Worm (Caenorhabditis elegans) whole organism, young adult: ENCODE measurements around the gene sri-26.
A peak's percentile ranks its signal among the peaks of the same experiment; 100 is the strongest.

Experiments used
- B0019.2 ChIP-seq: fragments of 200-800 bp; sonication (Bioruptor generic); conservative IDR thresholded peaks from 2 replicates; pipeline ENCODE4 v1.3.6; 2022; ENCODE audit warnings: missing genetic modification reagents, missing genetic modification characterization, missing compliant biosample characterization
- B0336.3 ChIP-seq: fragments of 200-800 bp; sonication (Bioruptor generic); IDR thresholded peaks from 2 replicates; pipeline ENCODE4 v1.3.6; 2022; ENCODE audit warnings: missing genetic modification characterization, missing compliant biosample characterization
- F33H1.4 ChIP-seq: fragments of 200-800 bp; sonication (Bioruptor generic); IDR thresholded peaks from 2 replicates; pipeline ENCODE4 v1.3.6; 2022; ENCODE audit warnings: missing genetic modification reagents, missing genetic modification characterization, missing compliant biosample characterization
- F39B2.1 ChIP-seq: fragments of 200-800 bp; sonication (Bioruptor generic); IDR thresholded peaks from 2 replicates; pipeline ENCODE4 v1.3.6; 2022; ENCODE audit warnings: missing genetic modification reagents, missing genetic modification characterization, missing compliant biosample characterization
- F52B5.7 ChIP-seq: sonication (generic microtip); optimal IDR thresholded peaks from 2 replicates; lab custom pipeline; 2016; ENCODE audit warnings: mild to moderate bottlenecking, missing genetic modification characterization, missing compliant biosample characterization
- F55B11.4 ChIP-seq: sonication (generic microtip); optimal IDR thresholded peaks from 2 replicates; lab custom pipeline; 2016; ENCODE audit warnings: missing compliant biosample characterization, missing genetic modification characterization, borderline replicate concordance; ENCODE audit not compliant: insufficient read depth
- F57C9.4 ChIP-seq: sonication (generic microtip); optimal IDR thresholded peaks from 2 replicates; lab custom pipeline; 2017; ENCODE audit warnings: mild to moderate bottlenecking, missing genetic modification characterization, missing compliant biosample characterization
- Y53G8AR.9 ChIP-seq: fragments of 200-800 bp; sonication (Bioruptor generic); conservative IDR thresholded peaks from 2 replicates; pipeline ENCODE4 v1.3.6; 2022; ENCODE audit warnings: missing genetic modification reagents, missing genetic modification characterization, missing compliant biosample characterization
- Y56A3A.18 ChIP-seq: fragments of 200-800 bp; sonication (Bioruptor generic); IDR thresholded peaks from 2 replicates; pipeline ENCODE4 v1.3.6; 2022; ENCODE audit warnings: missing genetic modification reagents, missing genetic modification characterization, missing compliant biosample characterization
- Y79H2A.3 ChIP-seq: fragments of 200-800 bp; sonication (Bioruptor generic); conservative IDR thresholded peaks from 2 replicates; pipeline ENCODE4 v1.3.6; 2022; ENCODE audit warnings: missing genetic modification reagents, missing genetic modification characterization, missing compliant biosample characterization
- ama-1 ChIP-seq, 3 experiments: fragments of 150-350 bp in 1 of 3; sonication (generic microtip) in 2 of 3; optimal IDR thresholded peaks; 2 replicates each; lab custom pipeline; 2014 to 2018; ENCODE audit warnings: missing biosample characterization in 2 of 3, missing genetic modification characterization in 2 of 3, missing genetic modification reagents in 2 of 3
- aptf-2 ChIP-seq: fragments of 200-800 bp; sonication (Bioruptor generic); conservative IDR thresholded peaks from 2 replicates; pipeline ENCODE4 v1.3.6; 2022; ENCODE audit warnings: missing genetic modification reagents, missing genetic modification characterization, missing compliant biosample characterization
- athp-1 ChIP-seq: sonication (generic microtip); optimal IDR thresholded peaks from 2 replicates; lab custom pipeline; 2017; ENCODE audit warnings: mild to moderate bottlenecking, missing genetic modification characterization, missing compliant biosample characterization
- attf-5 ChIP-seq: fragments of 200-800 bp; sonication (Bioruptor generic); optimal IDR thresholded peaks from 2 replicates; lab custom pipeline; 2018; ENCODE audit warnings: mild to moderate bottlenecking, missing genetic modification characterization, missing compliant biosample characterization
- attf-6 ChIP-seq: fragments of 200-800 bp; sonication (Bioruptor generic); IDR thresholded peaks from 2 replicates; pipeline ENCODE4 v1.3.6; 2022; ENCODE audit warnings: missing genetic modification reagents, missing genetic modification characterization, missing compliant biosample characterization
- bed-1 ChIP-seq: fragments of 200-800 bp; sonication (Bioruptor generic); IDR thresholded peaks from 2 replicates; pipeline ENCODE4 v1.3.6; 2022; ENCODE audit warnings: missing genetic modification reagents, missing genetic modification characterization, missing compliant biosample characterization
- bed-2 ChIP-seq: fragments of 200-800 bp; sonication (Bioruptor generic); IDR thresholded peaks from 2 replicates; pipeline ENCODE4 v1.3.6; 2022; ENCODE audit warnings: missing genetic modification reagents, missing genetic modification characterization, missing compliant biosample characterization
- cebp-2 ChIP-seq: fragments of 200-800 bp; sonication (Bioruptor generic); IDR thresholded peaks from 2 replicates; pipeline ENCODE4 v1.3.6; 2022; ENCODE audit warnings: missing genetic modification characterization, missing compliant biosample characterization
- ceh-100 ChIP-seq: fragments of 200-800 bp; sonication (Bioruptor generic); IDR thresholded peaks from 2 replicates; pipeline ENCODE4 v1.3.6; 2022; ENCODE audit warnings: missing genetic modification reagents, missing genetic modification characterization, missing compliant biosample characterization
- ceh-27 ChIP-seq: fragments of 200-800 bp; sonication (Bioruptor generic); optimal IDR thresholded peaks from 2 replicates; lab custom pipeline; 2018; ENCODE audit warnings: mild to moderate bottlenecking, missing genetic modification characterization, moderate library complexity, missing compliant biosample characterization
- ceh-40 ChIP-seq: fragments of 200-800 bp; sonication (Bioruptor generic); IDR thresholded peaks from 2 replicates; pipeline ENCODE4 v1.3.6; 2022; ENCODE audit warnings: missing genetic modification characterization, missing compliant biosample characterization
- dpff-1 ChIP-seq: sonication (generic microtip); optimal IDR thresholded peaks from 2 replicates; lab custom pipeline; 2017; ENCODE audit warnings: mild to moderate bottlenecking, missing genetic modification characterization, missing compliant biosample characterization
- dpl-1 ChIP-seq: fragments of 150-350 bp; optimal IDR thresholded peaks from 2 replicates; lab custom pipeline; 2014; ENCODE audit warnings: missing biosample characterization, missing genetic modification reagents, missing genetic modification characterization
- hlh-12 ChIP-seq: sonication (generic microtip); optimal IDR thresholded peaks from 2 replicates; lab custom pipeline; 2016; ENCODE audit warnings: missing genetic modification characterization, missing compliant biosample characterization
- hsf-1 ChIP-seq: fragments of 200-800 bp; sonication (Bioruptor generic); IDR thresholded peaks from 2 replicates; pipeline ENCODE4 v1.3.6; 2022; ENCODE audit warnings: missing genetic modification reagents, missing genetic modification characterization, missing compliant biosample characterization
- lin-26 ChIP-seq: fragments of 200-800 bp; sonication (Bioruptor generic); IDR thresholded peaks from 2 replicates; pipeline ENCODE4 v1.3.6; 2022; ENCODE audit warnings: missing genetic modification reagents, missing genetic modification characterization, missing compliant biosample characterization
- lin-54 ChIP-seq: fragments of 200-800 bp; sonication (Bioruptor generic); optimal IDR thresholded peaks from 2 replicates; lab custom pipeline; 2018; ENCODE audit warnings: mild to moderate bottlenecking, missing genetic modification characterization, missing compliant biosample characterization
- lir-1 ChIP-seq: fragments of 200-800 bp; sonication (Bioruptor generic); conservative IDR thresholded peaks from 2 replicates; pipeline ENCODE4 v1.3.6; 2022; ENCODE audit warnings: missing genetic modification reagents, missing genetic modification characterization, missing compliant biosample characterization
- lsy-27 ChIP-seq: sonication (generic microtip); optimal IDR thresholded peaks from 2 replicates; lab custom pipeline; 2017; ENCODE audit warnings: missing genetic modification characterization, mild to moderate bottlenecking, missing compliant biosample characterization, antibody characterized with exemption, missing genotype, borderline replicate concordance; ENCODE audit not compliant: insufficient read depth
- madf-3 ChIP-seq: fragments of 200-800 bp; sonication (Bioruptor generic); IDR thresholded peaks from 2 replicates; pipeline ENCODE4 v1.3.6; 2022; ENCODE audit warnings: missing genetic modification reagents, missing genetic modification characterization, missing compliant biosample characterization
- mel-28 ChIP-seq: sonication (generic microtip); optimal IDR thresholded peaks from 2 replicates; lab custom pipeline; 2016; ENCODE audit warnings: borderline replicate concordance, mild to moderate bottlenecking, missing genetic modification characterization, missing compliant biosample characterization
- mes-4 ChIP-seq: sonication (generic microtip); optimal IDR thresholded peaks from 2 replicates; lab custom pipeline; 2016; ENCODE audit warnings: missing genotype, missing genetic modification characterization, missing compliant biosample characterization
- nfya-2 ChIP-seq: fragments of 200-800 bp; sonication (Bioruptor generic); IDR thresholded peaks from 2 replicates; pipeline ENCODE4 v1.3.6; 2022; ENCODE audit warnings: missing genetic modification reagents, missing genetic modification characterization, missing compliant biosample characterization
- nhr-80 ChIP-seq: sonication (generic microtip); optimal IDR thresholded peaks from 2 replicates; lab custom pipeline; 2016; ENCODE audit warnings: missing genetic modification characterization, missing compliant biosample characterization
- sdz-38 ChIP-seq: sonication (generic microtip); optimal IDR thresholded peaks from 2 replicates; lab custom pipeline; 2016; ENCODE audit warnings: missing genotype, missing genetic modification characterization, missing compliant biosample characterization
- sea-2 ChIP-seq: fragments of 200-800 bp; sonication (Bioruptor generic); IDR thresholded peaks from 2 replicates; pipeline ENCODE4 v1.3.6; 2022; ENCODE audit warnings: missing genetic modification characterization, missing compliant biosample characterization
- snpc-1.3 ChIP-seq: sonication (generic microtip); optimal IDR thresholded peaks from 2 replicates; lab custom pipeline; 2017; ENCODE audit warnings: missing genetic modification characterization, mild to moderate bottlenecking, missing compliant biosample characterization, antibody characterized with exemption, moderate library complexity, missing genotype, missing genetic modification reagents; ENCODE audit not compliant: insufficient read depth
- snpc-4 ChIP-seq, 5 experiments: fragments of 150-350 bp in 1 of 5; sonication (generic microtip) in 4 of 5; optimal IDR thresholded peaks; 2 replicates each; lab custom pipeline; 2014 to 2018; ENCODE audit warnings: missing genetic modification characterization in 5 of 5, missing biosample characterization in 3 of 5, antibody characterized with exemption in 2 of 5, mild to moderate bottlenecking in 2 of 5, missing compliant biosample characterization in 2 of 5, missing genotype in 2 of 5, moderate library complexity in 2 of 5, missing genetic modification reagents in 1 of 5
- tlf-1 ChIP-seq: fragments of 200-800 bp; sonication (Bioruptor generic); optimal IDR thresholded peaks from 2 replicates; lab custom pipeline; 2018; ENCODE audit warnings: mild to moderate bottlenecking, missing genetic modification characterization, missing compliant biosample characterization
- unc-130 ChIP-seq: sonication (generic microtip); optimal IDR thresholded peaks from 2 replicates; lab custom pipeline; 2016; ENCODE audit warnings: missing genetic modification reagents, missing genetic modification characterization, missing compliant biosample characterization
- unc-62 ChIP-seq: fragments of 150-350 bp; optimal IDR thresholded peaks from 2 replicates; lab custom pipeline; 2014; ENCODE audit warnings: missing biosample characterization, missing genetic modification reagents, missing genetic modification characterization
- ztf-18 ChIP-seq: sonication (generic microtip); optimal IDR thresholded peaks from 2 replicates; lab custom pipeline; 2016; ENCODE audit warnings: missing genotype, mild to moderate bottlenecking, missing genetic modification characterization, missing compliant biosample characterization
- ztf-25 ChIP-seq: fragments of 200-800 bp; sonication (Bioruptor generic); IDR thresholded peaks from 2 replicates; pipeline ENCODE4 v1.3.6; 2022; ENCODE audit warnings: missing genetic modification reagents, missing genetic modification characterization, missing compliant biosample characterization
- ztf-26 ChIP-seq: sonication (generic microtip); optimal IDR thresholded peaks from 2 replicates; lab custom pipeline; 2017; ENCODE audit warnings: missing genetic modification characterization, missing compliant biosample characterization
- ztf-28 ChIP-seq: fragments of 200-800 bp; sonication (Bioruptor generic); IDR thresholded peaks from 2 replicates; pipeline ENCODE4 v1.3.6; 2022; ENCODE audit warnings: missing genetic modification reagents, missing genetic modification characterization, missing compliant biosample characterization
- ztf-3 ChIP-seq: fragments of 200-800 bp; sonication (Bioruptor generic); optimal IDR thresholded peaks from 2 replicates; lab custom pipeline; 2018; ENCODE audit warnings: mild to moderate bottlenecking, missing genetic modification characterization, missing compliant biosample characterization
- ztf-6 ChIP-seq: fragments of 200-800 bp; sonication (Bioruptor generic); IDR thresholded peaks from 2 replicates; pipeline ENCODE4 v1.3.6; 2022; ENCODE audit warnings: missing genetic modification reagents, missing genetic modification characterization, missing compliant biosample characterization

Gene sri-26

ce11 chrV:15186259-15186927 lies 28.9 kb upstream of the sri-26 start, which contains the start of gene Y75B12B.3 (continued):
- TF ChIP-seq nfya-2 (no peak), mel-28 (tag; lab: Kevin White, UChicago) (no peak), mes-4 (tag; lab: Kevin White, UChicago) (no peak), cebp-2 (GFP tag; lab: Robert Waterston, UW) (no peak), ztf-3 (GFP tag; lab: Kevin White, UChicago) (no peak), ztf-18 (tag; lab: Kevin White, UChicago) (peak; percentile 54), madf-3 (GFP tag; lab: Robert Waterston, UW) (0 out of 2 replicates have a peak, but pooled peaks have one; percentile 3), F55B11.4 (no peak), F33H1.4 (GFP tag; lab: Robert Waterston, UW) (no peak), sdz-38 (tag; lab: Kevin White, UChicago) (no peak), ztf-28 (GFP tag; lab: Robert Waterston, UW) (no peak), B0336.3 (peak; percentile 81), snpc-4 (GFP tag; optimal IDR thresholded peaks at IDR 0.05; lab: Kevin White, UChicago) (peak; percentile 48), snpc-4 (tag; optimal IDR thresholded peaks at IDR 0.05; lab: Kevin White, UChicago) (peak in 2 of 4 experiments; percentile 0 to 37), lir-1 (no peak), athp-1 (tag; lab: Kevin White, UChicago) (peak; percentile 46), bed-1 (GFP tag; lab: Robert Waterston, UW) (no peak), aptf-2 (GFP tag; lab: Robert Waterston, UW) (no peak), dpff-1 (no peak), hsf-1 (GFP tag; lab: Robert Waterston, UW) (peak; percentile 83), F39B2.1 (GFP tag; lab: Robert Waterston, UW) (peak; percentile 27; the same call in 1 of the 2 replicates), F57C9.4 (tag; lab: Kevin White, UChicago) (no peak), ztf-25 (0 out of 2 replicates have a peak, but pooled peaks have one; percentile 56), tlf-1 (GFP tag; lab: Kevin White, UChicago) (peak; percentile 51), lin-26 (GFP tag; lab: Robert Waterston, UW) (peak; percentile 77), ama-1 (optimal IDR thresholded peaks at IDR 0.05; lab: Kevin White, UChicago) (peak; percentile 73), ama-1 (GFP tag; optimal IDR thresholded peaks at IDR 0.05; lab: Kevin White, UChicago) (peak in 1 of 2 experiments; percentile 9), lsy-27 (no peak), B0019.2 (no peak), attf-6 (GFP tag; lab: Robert Waterston, UW) (peak; percentile 50; the same call in 1 of the 2 replicates), unc-130 (GFP tag; lab: Kevin White, UChicago) (no peak), F52B5.7 (tag; lab: Kevin White, UChicago) (no peak), ceh-27 (no peak), sea-2 (no peak), lin-54 (GFP tag; lab: Kevin White, UChicago) (peak; percentile 62), nhr-80 (no peak), ceh-40 (GFP tag; lab: Robert Waterston, UW) (no peak), ztf-26 (tag; lab: Kevin White, UChicago) (no peak), snpc-1.3 (peak; percentile 43), bed-2 (GFP tag; lab: Robert Waterston, UW) (no peak), Y53G8AR.9 (GFP tag; lab: Robert Waterston, UW) (peak; percentile 67; the same call in 1 of the 2 replicates), unc-62 (GFP tag; lab: Kevin White, UChicago) (no peak), Y79H2A.3 (0 out of 2 replicates have a peak, but pooled peaks have one; percentile 32), Y56A3A.18 (GFP tag; lab: Robert Waterston, UW) (peak; percentile 41; the same call in 1 of the 2 replicates), dpl-1 (no peak), attf-5 (GFP tag; lab: Kevin White, UChicago) (peak; percentile 48), ceh-100 (GFP tag; lab: Robert Waterston, UW) (peak; percentile 47; the same call in 1 of the 2 replicates), hlh-12 (tag; lab: Kevin White, UChicago) (no peak), ztf-6 (GFP tag; lab: Robert Waterston, UW) (no peak)
